Worm (Caenorhabditis elegans) whole organism, L3 larva: ENCODE data around the gene srbc-55.

Source experiments
- R02D3.7 ChIP-seq: fragments of 150-350 bp; optimal IDR thresholded peaks from 2 replicates; lab custom pipeline; 2014; ENCODE audit warnings: missing biosample characterization, missing genetic modification characterization
- ceh-16 ChIP-seq: sonication (generic microtip); optimal IDR thresholded peaks from 2 replicates; lab custom pipeline; 2017; ENCODE audit warnings: missing biosample characterization, missing genetic modification characterization
- elt-1 ChIP-seq: fragments of 150-350 bp; optimal IDR thresholded peaks from 2 replicates; lab custom pipeline; 2014; ENCODE audit warnings: missing biosample characterization, missing genetic modification characterization
- elt-3 ChIP-seq, 3 experiments: fragments of 150-350 bp in 1 of 3; sonication (generic microtip) in 2 of 3; optimal IDR thresholded peaks; 2 replicates in 2 of 3; 4 replicates in 1 of 3; lab custom pipeline; 2014 to 2017; ENCODE audit warnings: missing biosample characterization in 3 of 3, missing genetic modification characterization in 3 of 3
- nhr-237 ChIP-seq: fragments of 150-350 bp; optimal IDR thresholded peaks from 2 replicates; lab custom pipeline; 2014; ENCODE audit warnings: missing biosample characterization, missing genetic modification characterization
- snpc-4 ChIP-seq: fragments of 150-350 bp; optimal IDR thresholded peaks from 2 replicates; lab custom pipeline; 2014; ENCODE audit warnings: missing biosample characterization, missing genetic modification characterization

ce11 chrV:15865839-15866238, 36.0 kb upstream of the srbc-55 start, which contains the start of gene srh-293:
- no peak for TF ChIP-seq ceh-16 (tag; lab: Kevin White, UChicago)
- TF ChIP-seq elt-3 (tag; optimal IDR thresholded peaks at IDR 0.05; lab: Kevin White, UChicago) = no peak
- TF ChIP-seq R02D3.7 = no peak
- TF ChIP-seq elt-1 (tag; lab: Kevin White, UChicago) = no peak
- no peak for TF ChIP-seq snpc-4
- no peak for TF ChIP-seq nhr-237 (tag; lab: Kevin White, UChicago)
